Worm (Caenorhabditis elegans) whole organism, L4 larva: ENCODE measurements around the gene R10E4.3.

Experiments used
- D1046.2 ChIP-seq: fragments of 200-800 bp; sonication (Bioruptor generic); IDR thresholded peaks from 2 replicates; pipeline ENCODE4 v1.3.6; 2022; ENCODE audit warnings: missing genetic modification characterization, missing compliant biosample characterization
- F10B5.3 ChIP-seq: sonication (generic microtip); optimal IDR thresholded peaks from 2 replicates; lab custom pipeline; 2016; ENCODE audit warnings: mild to moderate bottlenecking, missing genetic modification characterization, missing compliant biosample characterization
- F26F4.8 ChIP-seq: fragments of 200-800 bp; sonication (Bioruptor generic); conservative IDR thresholded peaks from 2 replicates; pipeline ENCODE4 v1.3.6; 2022; ENCODE audit warnings: missing genetic modification characterization, missing compliant biosample characterization
- F37D6.2 ChIP-seq: sonication (generic microtip); optimal IDR thresholded peaks from 2 replicates; lab custom pipeline; 2016; ENCODE audit warnings: mild to moderate bottlenecking, missing genetic modification characterization, missing compliant biosample characterization
- T20F7.1 ChIP-seq: fragments of 200-800 bp; sonication (Bioruptor generic); optimal IDR thresholded peaks from 2 replicates; lab custom pipeline; 2018; ENCODE audit warnings: mild to moderate bottlenecking, missing genetic modification characterization, missing compliant biosample characterization
- T26A8.4 ChIP-seq: fragments of 200-800 bp; sonication (Bioruptor generic); IDR thresholded peaks from 2 replicates; pipeline ENCODE4 v1.3.6; 2022; ENCODE audit warnings: missing genetic modification characterization, missing compliant biosample characterization
- Y5F2A.4 ChIP-seq: fragments of 200-800 bp; sonication (Bioruptor generic); optimal IDR thresholded peaks from 2 replicates; lab custom pipeline; 2018; ENCODE audit warnings: mild to moderate bottlenecking, missing genetic modification characterization, missing compliant biosample characterization
- aly-2 ChIP-seq: sonication (generic microtip); optimal IDR thresholded peaks from 2 replicates; lab custom pipeline; 2018; ENCODE audit warnings: missing biosample characterization, missing genetic modification characterization
- arid-1 ChIP-seq: fragments of 200-800 bp; sonication (Bioruptor generic); conservative IDR thresholded peaks from 2 replicates; pipeline ENCODE4 v1.3.6; 2022; ENCODE audit warnings: missing genetic modification reagents, missing genetic modification characterization, missing compliant biosample characterization
- ceh-20 ChIP-seq: fragments of 200-800 bp; sonication (Bioruptor generic); IDR thresholded peaks from 2 replicates; pipeline ENCODE4 v1.3.6; 2022; ENCODE audit warnings: missing genetic modification reagents, missing genetic modification characterization, missing compliant biosample characterization
- ceh-44 ChIP-seq: fragments of 200-800 bp; sonication (Bioruptor generic); IDR thresholded peaks from 2 replicates; pipeline ENCODE4 v1.3.6; 2022; ENCODE audit warnings: missing genetic modification reagents, missing genetic modification characterization, missing compliant biosample characterization
- ceh-62 ChIP-seq: sonication (generic microtip); optimal IDR thresholded peaks from 2 replicates; lab custom pipeline; 2017; ENCODE audit warnings: missing biosample characterization, missing genetic modification characterization
- ceh-82 ChIP-seq: sonication (generic microtip); optimal IDR thresholded peaks from 2 replicates; lab custom pipeline; 2017; ENCODE audit warnings: missing biosample characterization, missing genetic modification characterization
- dmd-8 ChIP-seq: fragments of 200-800 bp; sonication (Bioruptor generic); IDR thresholded peaks from 2 replicates; pipeline ENCODE4 v1.3.6; 2022; ENCODE audit warnings: missing genetic modification characterization, missing compliant biosample characterization
- dmd-9 ChIP-seq: fragments of 200-800 bp; sonication (Bioruptor generic); IDR thresholded peaks from 2 replicates; pipeline ENCODE4 v1.3.6; 2022; ENCODE audit warnings: missing genetic modification reagents, missing genetic modification characterization, missing compliant biosample characterization
- gei-8 ChIP-seq: fragments of 200-800 bp; sonication (Bioruptor generic); optimal IDR thresholded peaks from 2 replicates; lab custom pipeline; 2018; ENCODE audit warnings: mild to moderate bottlenecking, missing genetic modification characterization, missing compliant biosample characterization
- hif-1 ChIP-seq, 2 experiments: sonication (generic microtip); optimal IDR thresholded peaks; 2 replicates each; lab custom pipeline; 2016 to 2017; ENCODE audit warnings: missing compliant biosample characterization in 2 of 2, missing genetic modification characterization in 2 of 2, missing genetic modification reagents in 2 of 2, missing genotype in 2 of 2, mild to moderate bottlenecking in 1 of 2
- hlh-11 ChIP-seq: fragments of 200-800 bp; sonication (Bioruptor generic); optimal IDR thresholded peaks from 2 replicates; lab custom pipeline; 2018; ENCODE audit warnings: mild to moderate bottlenecking, missing genetic modification characterization, missing compliant biosample characterization
- hlh-30 ChIP-seq: sonication (generic microtip); optimal IDR thresholded peaks from 2 replicates; lab custom pipeline; 2017; ENCODE audit warnings: antibody characterized with exemption, mild to moderate bottlenecking, missing genetic modification characterization, missing compliant biosample characterization; ENCODE audit not compliant: insufficient read depth
- jun-1 ChIP-seq: fragments of 150-350 bp; optimal IDR thresholded peaks from 2 replicates; lab custom pipeline; 2014; ENCODE audit warnings: missing biosample characterization, missing genetic modification reagents, missing genetic modification characterization
- lin-15B ChIP-seq: fragments of 150-350 bp; sonication (generic microtip); optimal IDR thresholded peaks from 3 replicates; lab custom pipeline; 2014; ENCODE audit warnings: missing biosample characterization, missing genetic modification characterization
- lin-29 ChIP-seq: fragments of 200-800 bp; sonication (Bioruptor generic); IDR thresholded peaks from 2 replicates; pipeline ENCODE4 v1.3.6; 2022; ENCODE audit warnings: missing genetic modification reagents, missing genetic modification characterization, missing compliant biosample characterization
- lin-39 ChIP-seq: fragments of 150-350 bp; optimal IDR thresholded peaks from 2 replicates; lab custom pipeline; 2014; ENCODE audit warnings: missing biosample characterization, missing genetic modification reagents, missing genetic modification characterization
- lsy-2 ChIP-seq, 2 experiments: fragments of 150-350 bp in 1 of 2; sonication (generic microtip) in 1 of 2; optimal IDR thresholded peaks; 2 replicates each; lab custom pipeline; 2014 to 2017; ENCODE audit warnings: missing biosample characterization in 2 of 2, missing genetic modification characterization in 2 of 2
- madf-5 ChIP-seq, 2 experiments: fragments of 200-800 bp; sonication (Bioruptor generic); IDR thresholded peaks; 2 replicates each; pipeline ENCODE4 v1.3.6; 2022; ENCODE audit warnings: missing compliant biosample characterization in 2 of 2, missing genetic modification characterization in 2 of 2
- mdt-29 ChIP-seq: fragments of 200-800 bp; sonication (Bioruptor generic); IDR thresholded peaks from 2 replicates; pipeline ENCODE4 v1.3.6; 2022; ENCODE audit warnings: missing genetic modification reagents, missing genetic modification characterization, missing compliant biosample characterization
- mep-1 ChIP-seq: fragments of 150-350 bp; sonication (generic microtip); optimal IDR thresholded peaks from 3 replicates; lab custom pipeline; 2014; ENCODE audit warnings: missing biosample characterization, missing genetic modification characterization
- mxl-3 ChIP-seq: fragments of 200-800 bp; sonication (Bioruptor generic); optimal IDR thresholded peaks from 2 replicates; lab custom pipeline; 2018; ENCODE audit warnings: mild to moderate bottlenecking, missing genetic modification characterization, missing compliant biosample characterization
- nhr-11 ChIP-seq: fragments of 150-350 bp; optimal IDR thresholded peaks from 2 replicates; lab custom pipeline; 2014; ENCODE audit warnings: missing biosample characterization, missing genetic modification characterization
- nhr-237 ChIP-seq: sonication (generic microtip); optimal IDR thresholded peaks from 2 replicates; lab custom pipeline; 2017; ENCODE audit warnings: missing biosample characterization, missing genetic modification characterization
- nhr-25 ChIP-seq: sonication (generic microtip); optimal IDR thresholded peaks from 2 replicates; lab custom pipeline; 2017; ENCODE audit warnings: missing genetic modification characterization, mild to moderate bottlenecking, missing compliant biosample characterization, antibody characterized with exemption, moderate library complexity, borderline replicate concordance; ENCODE audit not compliant: insufficient read depth
- nhr-28 ChIP-seq: fragments of 150-350 bp; optimal IDR thresholded peaks from 2 replicates; lab custom pipeline; 2014; ENCODE audit warnings: missing biosample characterization, missing genetic modification characterization
- nhr-41 ChIP-seq: fragments of 200-800 bp; sonication (Bioruptor generic); IDR thresholded peaks from 2 replicates; pipeline ENCODE4 v1.3.6; 2022; ENCODE audit warnings: missing genetic modification reagents, missing genetic modification characterization, missing compliant biosample characterization
- nhr-42 ChIP-seq: fragments of 200-800 bp; sonication (Bioruptor generic); IDR thresholded peaks from 2 replicates; pipeline ENCODE4 v1.3.6; 2022; ENCODE audit warnings: missing genetic modification characterization, missing compliant biosample characterization
- nhr-48 ChIP-seq: sonication (generic microtip); optimal IDR thresholded peaks from 2 replicates; lab custom pipeline; 2016; ENCODE audit warnings: mild to moderate bottlenecking, missing genetic modification characterization, missing compliant biosample characterization
- nhr-6 ChIP-seq: fragments of 150-350 bp; optimal IDR thresholded peaks from 2 replicates; lab custom pipeline; 2014; ENCODE audit warnings: missing biosample characterization, missing genetic modification characterization
- nhr-76 ChIP-seq: fragments of 150-350 bp; optimal IDR thresholded peaks from 2 replicates; lab custom pipeline; 2014; ENCODE audit warnings: missing biosample characterization, missing genetic modification characterization
- nhr-77 ChIP-seq: fragments of 150-350 bp; optimal IDR thresholded peaks from 2 replicates; lab custom pipeline; 2014; ENCODE audit warnings: missing biosample characterization, missing genetic modification characterization
- pha-4 ChIP-seq, 2 experiments: fragments of 150-350 bp in 1 of 2; fragments of 200-800 bp in 1 of 2; sonication (Bioruptor generic) in 1 of 2; IDR thresholded peaks in 1 of 2; optimal IDR thresholded peaks in 1 of 2; 2 replicates each; pipeline versions ENCODE4 v1.3.6 to Lab custom; 2014 to 2022; ENCODE audit warnings: missing genetic modification characterization in 2 of 2, missing genetic modification reagents in 2 of 2, missing biosample characterization in 1 of 2, missing compliant biosample characterization in 1 of 2
- php-3 ChIP-seq: fragments of 200-800 bp; sonication (Bioruptor generic); IDR thresholded peaks from 2 replicates; pipeline ENCODE4 v1.3.6; 2022; ENCODE audit warnings: missing genetic modification reagents, missing genetic modification characterization, missing compliant biosample characterization
- saeg-2 ChIP-seq: fragments of 200-800 bp; sonication (Bioruptor generic); IDR thresholded peaks from 2 replicates; pipeline ENCODE4 v1.3.6; 2022; ENCODE audit warnings: missing genetic modification reagents, missing genetic modification characterization, missing compliant biosample characterization
- sdz-12 ChIP-seq: fragments of 200-800 bp; sonication (Bioruptor generic); optimal IDR thresholded peaks from 2 replicates; lab custom pipeline; 2018; ENCODE audit warnings: mild to moderate bottlenecking, missing genetic modification characterization, missing compliant biosample characterization
- set-16 ChIP-seq: fragments of 200-800 bp; sonication (Bioruptor generic); IDR thresholded peaks from 2 replicates; pipeline ENCODE4 v1.3.6; 2022; ENCODE audit warnings: missing genetic modification reagents, missing genetic modification characterization, missing compliant biosample characterization
- skn-1 ChIP-seq: fragments of 150-350 bp; optimal IDR thresholded peaks from 2 replicates; lab custom pipeline; 2014; ENCODE audit warnings: missing biosample characterization, missing genetic modification characterization
- spr-1 ChIP-seq: sonication (generic microtip); optimal IDR thresholded peaks from 2 replicates; lab custom pipeline; 2016; ENCODE audit warnings: mild to moderate bottlenecking, missing genetic modification characterization, missing compliant biosample characterization
- spr-3 ChIP-seq: fragments of 200-800 bp; sonication (Bioruptor generic); optimal IDR thresholded peaks from 2 replicates; lab custom pipeline; 2018; ENCODE audit warnings: mild to moderate bottlenecking, missing genetic modification characterization, missing compliant biosample characterization
- tag-97 ChIP-seq: fragments of 200-800 bp; sonication (Bioruptor generic); IDR thresholded peaks from 2 replicates; pipeline ENCODE4 v1.3.6; 2022; ENCODE audit warnings: missing genetic modification characterization, missing compliant biosample characterization
- tra-1 ChIP-seq: fragments of 200-800 bp; sonication (Bioruptor generic); IDR thresholded peaks from 2 replicates; pipeline ENCODE4 v1.3.6; 2022; ENCODE audit warnings: missing genetic modification reagents, missing genetic modification characterization, missing compliant biosample characterization
- unc-39 ChIP-seq: sonication (generic microtip); optimal IDR thresholded peaks from 2 replicates; lab custom pipeline; 2017; ENCODE audit warnings: missing biosample characterization, missing genetic modification characterization
- zfp-3 ChIP-seq: fragments of 200-800 bp; sonication (Bioruptor generic); conservative IDR thresholded peaks from 2 replicates; pipeline ENCODE4 v1.3.6; 2022; ENCODE audit warnings: missing genetic modification reagents, missing genetic modification characterization, missing compliant biosample characterization
- ztf-7 ChIP-seq: fragments of 150-350 bp; optimal IDR thresholded peaks from 2 replicates; lab custom pipeline; 2014; ENCODE audit warnings: missing biosample characterization, missing genetic modification characterization

The R10E4.3 gene

DNA sequence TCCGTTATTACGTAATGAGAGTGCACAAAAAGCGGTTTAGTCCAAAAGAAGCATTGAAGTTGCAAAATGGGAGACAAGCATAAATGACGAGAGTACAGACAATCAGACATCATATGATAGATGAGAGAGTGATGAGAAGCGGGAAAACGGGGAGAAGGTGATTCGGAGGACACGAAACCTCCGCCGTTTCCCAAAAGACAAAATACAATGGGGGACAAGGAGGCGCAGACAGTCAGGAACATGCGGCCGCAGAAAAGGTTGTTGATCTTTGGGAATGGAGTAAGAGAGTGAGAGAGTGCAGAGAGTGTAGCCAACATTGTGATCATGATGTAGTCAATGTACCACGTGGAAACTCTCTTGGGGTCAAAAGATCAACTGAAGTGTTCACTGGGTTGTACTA is 49.6 kb downstream of the R10E4.3 start:
- TF ChIP-seq spr-1: peak; percentile 74
- TF ChIP-seq nhr-48 (tag; lab: Kevin White, UChicago): peak; percentile 98
- TF ChIP-seq tra-1 (GFP tag; lab: Robert Waterston, UW): peak; percentile 91
- TF ChIP-seq nhr-25 (tag; lab: Kevin White, UChicago): peak; percentile 93
- peak; percentile 70; the same call in 1 of the 2 replicates for TF ChIP-seq nhr-41 (GFP tag; lab: Robert Waterston, UW)
- no peak for TF ChIP-seq F26F4.8 (GFP tag; lab: Robert Waterston, UW)
- no peak for TF ChIP-seq F10B5.3 (tag; lab: Kevin White, UChicago)
- TF ChIP-seq mxl-3 (GFP tag; lab: Kevin White, UChicago): peak; percentile 99
- peak; percentile 84 to 89 for TF ChIP-seq lsy-2 (tag; optimal IDR thresholded peaks at IDR 0.05; lab: Kevin White, UChicago)
- TF ChIP-seq nhr-77 (tag; lab: Kevin White, UChicago): peak; percentile 81
- TF ChIP-seq lin-29: 0 out of 2 replicates have a peak, but pooled peaks have one; percentile 31
- peak; percentile 74 for TF ChIP-seq ztf-7 (tag; lab: Kevin White, UChicago)
- TF ChIP-seq zfp-3: peak; percentile 83
- peak; percentile 85 for TF ChIP-seq nhr-6 (tag; lab: Kevin White, UChicago)
- no peak for TF ChIP-seq D1046.2
- TF ChIP-seq lin-39 (tag; lab: Kevin White, UChicago): no peak
- TF ChIP-seq nhr-76 (tag; lab: Kevin White, UChicago): no peak
- TF ChIP-seq lin-15B (tag; lab: Kevin White, UChicago): no peak
- peak; percentile 99 for TF ChIP-seq hlh-11 (tag; lab: Kevin White, UChicago)
- peak; percentile 48 to 90 for TF ChIP-seq hif-1 (tag; optimal IDR thresholded peaks at IDR 0.05; lab: Kevin White, UChicago)
- no peak for TF ChIP-seq nhr-237 (tag; lab: Kevin White, UChicago)
- peak; percentile 100 for TF ChIP-seq nhr-11
- peak; percentile 100 for TF ChIP-seq nhr-28 (tag; lab: Kevin White, UChicago)
- TF ChIP-seq ceh-82 (tag; lab: Kevin White, UChicago): no peak
- no peak for TF ChIP-seq skn-1 (tag; lab: Kevin White, UChicago)
- peak; percentile 67 for TF ChIP-seq mdt-29 (GFP tag; lab: Robert Waterston, UW)
- TF ChIP-seq F37D6.2 (tag; lab: Kevin White, UChicago): peak; percentile 68
- TF ChIP-seq arid-1 (GFP tag; lab: Robert Waterston, UW): peak; percentile 83
- peak; percentile 98 for TF ChIP-seq hlh-30 (tag; lab: Kevin White, UChicago)
- TF ChIP-seq set-16 (GFP tag; lab: Robert Waterston, UW): peak; percentile 57; the same call in 1 of the 2 replicates
- TF ChIP-seq spr-3 (GFP tag; lab: Kevin White, UChicago): peak; percentile 20
- TF ChIP-seq sdz-12 (GFP tag; lab: Kevin White, UChicago): no peak
- peak; percentile 87 for TF ChIP-seq saeg-2 (GFP tag; lab: Robert Waterston, UW)
- TF ChIP-seq madf-5 (GFP tag; IDR thresholded peaks at IDR 0.05; lab: Robert Waterston, UW): no peak
- TF ChIP-seq unc-39: no peak
- TF ChIP-seq aly-2 (tag; lab: Kevin White, UChicago): no peak
- TF ChIP-seq Y5F2A.4 (GFP tag; lab: Kevin White, UChicago): no peak
- no peak for TF ChIP-seq tag-97 (GFP tag; lab: Robert Waterston, UW)
- peak; percentile 71 for TF ChIP-seq T20F7.1 (GFP tag; lab: Kevin White, UChicago)
- TF ChIP-seq T26A8.4 (GFP tag; lab: Robert Waterston, UW): peak; percentile 76
- TF ChIP-seq jun-1 (tag; lab: Kevin White, UChicago): peak; percentile 79
- TF ChIP-seq nhr-42 (GFP tag; lab: Robert Waterston, UW): no peak
- no peak for TF ChIP-seq dmd-9 (GFP tag; lab: Robert Waterston, UW)
- peak; percentile 96 for TF ChIP-seq mep-1 (tag; lab: Kevin White, UChicago)
- TF ChIP-seq ceh-44 (GFP tag; lab: Robert Waterston, UW): no peak
- peak; percentile 86 for TF ChIP-seq pha-4 (GFP tag; IDR thresholded peaks at IDR 0.05; lab: Robert Waterston, UW)
- peak; percentile 87 for TF ChIP-seq pha-4 (tag; optimal IDR thresholded peaks at IDR 0.05; lab: Kevin White, UChicago)
- peak; percentile 88 for TF ChIP-seq ceh-20
- TF ChIP-seq php-3 (GFP tag; lab: Robert Waterston, UW): peak; percentile 65; the same call in 1 of the 2 replicates
- TF ChIP-seq dmd-8 (GFP tag; lab: Robert Waterston, UW): peak; percentile 72; the same call in 1 of the 2 replicates
- no peak for TF ChIP-seq ceh-62 (tag; lab: Kevin White, UChicago)
- peak; percentile 87 for TF ChIP-seq gei-8 (GFP tag; lab: Kevin White, UChicago)
